Fruit fly (Drosophila melanogaster) whole organism: ENCODE results near the gene CG42232.

ENCODE experiments used
- pan ChIP-seq: fragments of >200 bp; optimal IDR thresholded peaks from 2 replicates; lab custom pipeline; 2017
- psq ChIP-seq: fragments of >200 bp; optimal IDR thresholded peaks from 2 replicates; lab custom pipeline; 2017

DNA sequence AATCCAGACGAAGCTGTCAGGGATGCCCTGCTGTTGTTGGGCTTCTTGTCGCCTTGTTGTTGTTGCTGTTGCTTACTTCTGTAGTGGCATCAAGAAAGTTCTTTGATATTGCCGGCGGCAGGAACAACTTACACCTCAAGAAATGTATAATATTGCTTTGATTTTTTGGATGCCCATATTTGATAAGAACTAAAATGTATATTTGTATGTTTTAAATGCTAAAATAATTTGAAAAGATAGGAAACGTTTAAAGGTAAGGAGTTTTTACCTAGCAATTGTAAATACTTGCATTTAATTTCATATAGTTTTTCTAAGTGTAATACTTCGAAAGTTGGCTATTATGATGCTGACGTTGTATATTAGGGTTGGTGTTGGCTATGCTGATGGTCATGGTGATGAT, 40.7 kb upstream of the CG42232 start:
- TF ChIP-seq psq (lab: Kevin White, UChicago) (no peak), pan (lab: Kevin White, UChicago) (no peak)
